Worm (Caenorhabditis elegans): ENCODE data around the gene F52D2.6.

- TF ChIP-seq zag-1 (tag; optimal IDR thresholded peaks at IDR 0.05) (no peak), fkh-4 (tag; optimal IDR thresholded peaks at IDR 0.05; ENCODE audit: borderline replicate concordance) (no peak), unc-130 (tag; optimal IDR thresholded peaks at IDR 0.05) (no peak), fkh-10 (GFP tag; optimal IDR thresholded peaks at IDR 0.05) (no peak), hlh-4 (tag; optimal IDR thresholded peaks at IDR 0.05) (no peak), dsc-1 (tag; optimal IDR thresholded peaks at IDR 0.05) (no peak), pqm-1 (tag; optimal IDR thresholded peaks at IDR 0.05) (no peak), mdl-1 (tag; optimal IDR thresholded peaks at IDR 0.05) (no peak)
Measured at ce11 chrX:1962273-1962672, 13.5 kb upstream of the F52D2.6 start, which contains the start of gene F52D2.7.

Measured in whole organism, L1 larva.